Fruit fly (Drosophila melanogaster) whole organism, wandering third instar larva: ENCODE results near the gene CG7367.

Source experiments
- Abd-B ChIP-seq: fragments of >200 bp; optimal IDR thresholded peaks from 2 replicates; lab custom pipeline; 2017; ENCODE audit warnings: missing biosample characterization, missing genetic modification characterization
- CrebA ChIP-seq: fragments of 200-800 bp; sonication (Bioruptor generic); optimal IDR thresholded peaks from 2 replicates; lab custom pipeline; 2016; ENCODE audit warnings: missing biosample characterization, mild to moderate bottlenecking, missing genetic modification characterization, borderline replicate concordance
- Hr78 ChIP-seq: fragments of >200 bp; optimal IDR thresholded peaks from 2 replicates; lab custom pipeline; 2017; ENCODE audit warnings: missing biosample characterization, missing genetic modification characterization
- Hr83 ChIP-seq: fragments of 200-300 bp; sonication (Bioruptor generic); optimal IDR thresholded peaks from 2 replicates; lab custom pipeline; 2016; ENCODE audit warnings: missing biosample characterization, mild to moderate bottlenecking, missing genetic modification characterization, moderate library complexity; ENCODE audit not compliant: poor library complexity, severe bottlenecking
- Myc ChIP-seq: fragments of >200 bp; optimal IDR thresholded peaks from 2 replicates; lab custom pipeline; 2017
- OdsH ChIP-seq: fragments of 200-800 bp; sonication (Bioruptor generic); optimal IDR thresholded peaks from 2 replicates; lab custom pipeline; 2016; ENCODE audit warnings: missing biosample characterization, mild to moderate bottlenecking, missing genetic modification characterization
- Sp1 ChIP-seq: fragments of 200-800 bp; sonication (Bioruptor generic); optimal IDR thresholded peaks from 3 replicates; lab custom pipeline; 2019; ENCODE audit warnings: missing biosample characterization, mild to moderate bottlenecking, missing genetic modification characterization, moderate library complexity
- foxo ChIP-seq, 2 experiments: fragments of 200-800 bp; sonication (Bioruptor generic); optimal IDR thresholded peaks; 2 replicates in 1 of 2; 3 replicates in 1 of 2; lab custom pipeline; 2016 to 2017; ENCODE audit warnings: missing biosample characterization in 2 of 2, missing genetic modification characterization in 2 of 2
- psq ChIP-seq: fragments of 200-800 bp; sonication (Bioruptor generic); optimal IDR thresholded peaks from 3 replicates; lab custom pipeline; 2017; ENCODE audit warnings: missing biosample characterization, mild to moderate bottlenecking, missing genetic modification characterization, moderate library complexity
- rgr ChIP-seq: fragments of 200-800 bp; sonication (Bioruptor generic); optimal IDR thresholded peaks from 3 replicates; lab custom pipeline; 2016; ENCODE audit warnings: missing biosample characterization, mild to moderate bottlenecking, missing genetic modification characterization
- tai ChIP-seq: sonication (Bioruptor generic); optimal IDR thresholded peaks from 2 replicates; lab custom pipeline; 2016; ENCODE audit warnings: missing biosample characterization, missing genetic modification characterization
- usp ChIP-seq: fragments of >200 bp; optimal IDR thresholded peaks from 2 replicates; lab custom pipeline; 2017; ENCODE audit warnings: missing biosample characterization, missing genetic modification characterization

- TF ChIP-seq Abd-B (GFP tag; lab: Kevin White, UChicago) (no peak), Sp1 (GFP tag; lab: Kevin White, UChicago) (no peak), usp (GFP tag; lab: Kevin White, UChicago) (no peak), rgr (no peak), Hr78 (GFP tag; lab: Kevin White, UChicago) (no peak), Myc (lab: Kevin White, UChicago) (no peak), foxo (GFP tag; optimal IDR thresholded peaks at IDR 0.05; lab: Kevin White, UChicago) (no peak), OdsH (GFP tag; lab: Kevin White, UChicago) (no peak), psq (GFP tag; lab: Kevin White, UChicago) (no peak), Hr83 (GFP tag; lab: Kevin White, UChicago) (no peak), CrebA (no peak), tai (no peak)
These were observed 10.3 kb downstream of the CG7367 start, which contains the start of gene baf for dm6 chr2L:8029160-8029852.
